Worm (Caenorhabditis elegans): Measurements from ENCODE around the gene ncs-6.

- TF ChIP-seq dao-5 (tag; optimal IDR thresholded peaks at IDR 0.05) (no peak), him-1 (tag; optimal IDR thresholded peaks at IDR 0.05) (no peak), W03F9.2 (tag; optimal IDR thresholded peaks at IDR 0.05) (no peak)
Measured at ce11 chrII:3550352-3550751, 22.0 kb upstream of the ncs-6 start, which contains the start of gene W10G11.19.

All from whole organism, L4/young adult.